Fruit fly (Drosophila melanogaster) whole organism, embryonic: Measurements from ENCODE around the gene CG13123.
A peak's percentile ranks its signal among the peaks of the same experiment; 100 is the strongest.

Experiments
- Bdp1 ChIP-seq: fragments of 200-800 bp; sonication (Bioruptor generic); optimal IDR thresholded peaks from 3 replicates; lab custom pipeline; 2016; ENCODE audit warnings: missing biosample characterization, missing genetic modification characterization
- Bgb ChIP-seq: fragments of 200-800 bp; sonication (Bioruptor generic); IDR thresholded peaks from 2 replicates; pipeline ENCODE4 v1.3.6; 2022; ENCODE audit warnings: missing biosample characterization, missing genetic modification characterization; ENCODE audit not compliant: partially characterized antibody
- CG10274 ChIP-seq: fragments of 200-800 bp; sonication (Bioruptor generic); optimal IDR thresholded peaks from 3 replicates; lab custom pipeline; 2017; ENCODE audit warnings: missing biosample characterization, mild to moderate bottlenecking, missing genetic modification characterization
- CG10366 ChIP-seq: fragments of 200-800 bp; sonication (Bioruptor generic); IDR thresholded peaks from 2 replicates; pipeline ENCODE4 v1.3.6; 2022; ENCODE audit warnings: missing biosample characterization, missing genetic modification characterization
- CG10565 ChIP-seq: fragments of 200-800 bp; sonication (Bioruptor generic); optimal IDR thresholded peaks from 3 replicates; lab custom pipeline; 2016; ENCODE audit warnings: missing biosample characterization, mild to moderate bottlenecking, missing genetic modification characterization
- CG10979 ChIP-seq: fragments of 200-800 bp; sonication (Bioruptor generic); optimal IDR thresholded peaks from 2 replicates; lab custom pipeline; 2018; ENCODE audit warnings: missing biosample characterization, mild to moderate bottlenecking, missing genetic modification characterization, moderate library complexity
- CG11398 ChIP-seq: fragments of 200-800 bp; sonication (Bioruptor generic); optimal IDR thresholded peaks from 2 replicates; lab custom pipeline; 2016; ENCODE audit warnings: missing biosample characterization, missing genetic modification characterization
- CG12104 ChIP-seq: fragments of 200-800 bp; sonication (Bioruptor generic); optimal IDR thresholded peaks from 3 replicates; lab custom pipeline; 2016; ENCODE audit warnings: missing biosample characterization, missing genetic modification characterization
- CG1233 ChIP-seq: fragments of 200-800 bp; sonication (Bioruptor generic); optimal IDR thresholded peaks from 4 replicates; lab custom pipeline; 2018; ENCODE audit warnings: missing biosample characterization, mild to moderate bottlenecking, missing genetic modification characterization
- CG14014 ChIP-seq: fragments of 200-800 bp; sonication (Bioruptor generic); IDR thresholded peaks from 2 replicates; pipeline ENCODE4 v1.3.6; 2022; ENCODE audit warnings: missing biosample characterization, missing genetic modification characterization
- CG14710 ChIP-seq: fragments of 200-800 bp; sonication (Bioruptor generic); optimal IDR thresholded peaks from 3 replicates; lab custom pipeline; 2019; ENCODE audit warnings: missing biosample characterization, mild to moderate bottlenecking, missing genetic modification characterization, moderate library complexity
- CG16815 ChIP-seq: fragments of 200-800 bp; sonication (Bioruptor generic); optimal IDR thresholded peaks from 3 replicates; lab custom pipeline; 2017; ENCODE audit warnings: missing biosample characterization, mild to moderate bottlenecking, missing genetic modification characterization
- CG17186 ChIP-seq: fragments of 200-800 bp; sonication (Bioruptor generic); optimal IDR thresholded peaks from 3 replicates; lab custom pipeline; 2017; ENCODE audit warnings: missing biosample characterization, missing genetic modification reagents, missing genetic modification characterization
- CG17829 ChIP-seq: fragments of 200-800 bp; optimal IDR thresholded peaks from 2 replicates; lab custom pipeline; 2019; ENCODE audit warnings: missing biosample characterization, mild to moderate bottlenecking, missing genetic modification characterization, moderate library complexity
- CG18599 ChIP-seq: fragments of 200-800 bp; sonication (Bioruptor generic); optimal IDR thresholded peaks from 3 replicates; lab custom pipeline; 2017; ENCODE audit warnings: missing biosample characterization, missing genetic modification characterization, mild to moderate bottlenecking, moderate library complexity, missing genetic modification reagents
- CG30020 ChIP-seq: fragments of 200-800 bp; optimal IDR thresholded peaks from 2 replicates; lab custom pipeline; 2019; ENCODE audit warnings: missing biosample characterization, mild to moderate bottlenecking, missing genetic modification characterization, moderate library complexity
- CG31224 ChIP-seq: fragments of 200-800 bp; sonication (Bioruptor generic); IDR thresholded peaks from 2 replicates; pipeline ENCODE4 v1.3.6; 2022; ENCODE audit warnings: missing biosample characterization, missing genetic modification characterization
- CG4328 ChIP-seq: fragments of 200-800 bp; sonication (Bioruptor generic); optimal IDR thresholded peaks from 3 replicates; lab custom pipeline; 2017; ENCODE audit warnings: missing biosample characterization, missing genetic modification reagents, missing genetic modification characterization
- CG4820 ChIP-seq: fragments of 200-800 bp; sonication (Bioruptor generic); optimal IDR thresholded peaks from 3 replicates; lab custom pipeline; 2016; ENCODE audit warnings: missing biosample characterization, missing genetic modification characterization
- CG6813 ChIP-seq: fragments of 200-800 bp; sonication (Bioruptor generic); optimal IDR thresholded peaks from 2 replicates; lab custom pipeline; 2017; ENCODE audit warnings: missing biosample characterization, missing genetic modification characterization, mild to moderate bottlenecking, moderate library complexity, missing genetic modification reagents
- CG8281 ChIP-seq: fragments of 200-800 bp; sonication (Bioruptor generic); optimal IDR thresholded peaks from 2 replicates; lab custom pipeline; 2018; ENCODE audit warnings: missing biosample characterization, mild to moderate bottlenecking, missing genetic modification characterization, moderate library complexity
- CG8388 ChIP-seq: fragments of 200-800 bp; sonication (Bioruptor generic); optimal IDR thresholded peaks from 2 replicates; lab custom pipeline; 2019; ENCODE audit warnings: missing biosample characterization, mild to moderate bottlenecking, missing genetic modification characterization, moderate library complexity
- CG8765 ChIP-seq: fragments of 200-800 bp; sonication (Bioruptor generic); IDR thresholded peaks from 2 replicates; pipeline ENCODE4 v1.3.6; 2022; ENCODE audit warnings: missing biosample characterization, missing genetic modification characterization
- CG9817 ChIP-seq: fragments of 200-800 bp; sonication (Bioruptor generic); optimal IDR thresholded peaks from 2 replicates; lab custom pipeline; 2018; ENCODE audit warnings: missing biosample characterization, mild to moderate bottlenecking, missing genetic modification characterization, moderate library complexity
- Dfd ChIP-seq, 2 experiments: fragments of >200 bp; optimal IDR thresholded peaks; 2 replicates each; lab custom pipeline; 2017; ENCODE audit warnings: missing biosample characterization in 2 of 2, missing genetic modification characterization in 2 of 2
- GATAe ChIP-seq: fragments of 200-800 bp; sonication (Bioruptor generic); conservative IDR thresholded peaks from 2 replicates; pipeline ENCODE4 v1.3.6; 2022; ENCODE audit warnings: missing biosample characterization, missing genetic modification characterization
- Hey ChIP-seq: fragments of 200-800 bp; sonication (Bioruptor generic); optimal IDR thresholded peaks from 3 replicates; lab custom pipeline; 2018; ENCODE audit warnings: missing biosample characterization, mild to moderate bottlenecking, missing genetic modification characterization
- Hsf ChIP-seq: fragments of 200-800 bp; sonication (Bioruptor generic); optimal IDR thresholded peaks from 3 replicates; lab custom pipeline; 2016; ENCODE audit warnings: missing biosample characterization, missing genetic modification characterization
- Jarid2 ChIP-seq: fragments of 200-800 bp; sonication (Bioruptor generic); optimal IDR thresholded peaks from 3 replicates; lab custom pipeline; 2017; ENCODE audit warnings: mild to moderate bottlenecking, missing biosample characterization, missing genetic modification reagents, missing genetic modification characterization
- Lpt ChIP-seq: fragments of >200 bp; optimal IDR thresholded peaks from 2 replicates; lab custom pipeline; 2018; ENCODE audit warnings: missing biosample characterization, missing genetic modification characterization
- NC2α ChIP-seq: fragments of 200-800 bp; sonication (Bioruptor generic); optimal IDR thresholded peaks from 2 replicates; lab custom pipeline; 2016; ENCODE audit warnings: missing biosample characterization, missing genetic modification characterization
- NK7.1 ChIP-seq: fragments of 200-800 bp; sonication (Bioruptor generic); optimal IDR thresholded peaks from 3 replicates; lab custom pipeline; 2016; ENCODE audit warnings: missing biosample characterization, missing genetic modification characterization
- Nf-YA ChIP-seq: fragments of 200-800 bp; sonication (Bioruptor generic); IDR thresholded peaks from 2 replicates; pipeline ENCODE4 v1.3.6; 2022; ENCODE audit warnings: missing biosample characterization, missing genetic modification characterization
- Oaz ChIP-seq: fragments of 200-800 bp; sonication (Bioruptor generic); IDR thresholded peaks from 2 replicates; pipeline ENCODE4 v1.3.6; 2022; ENCODE audit warnings: missing biosample characterization, missing genetic modification characterization
- Sin3A ChIP-seq: fragments of >200 bp; optimal IDR thresholded peaks from 2 replicates; lab custom pipeline; 2018
- bigmax ChIP-seq: fragments of 200-800 bp; sonication (Bioruptor generic); optimal IDR thresholded peaks from 2 replicates; lab custom pipeline; 2018; ENCODE audit warnings: missing biosample characterization, mild to moderate bottlenecking, missing genetic modification characterization
- chif ChIP-seq, 2 experiments: fragments of 200-800 bp; sonication (Bioruptor generic); optimal IDR thresholded peaks; 3 replicates each; lab custom pipeline; 2016; ENCODE audit warnings: missing biosample characterization in 2 of 2, missing genetic modification characterization in 2 of 2
- chm ChIP-seq: fragments of 200-800 bp; sonication (Bioruptor generic); IDR thresholded peaks from 2 replicates; pipeline ENCODE4 v1.3.6; 2022; ENCODE audit warnings: missing biosample characterization, missing genetic modification characterization
- crol ChIP-seq: fragments of 200-800 bp; sonication (Bioruptor generic); IDR thresholded peaks from 2 replicates; pipeline ENCODE4 v1.3.6; 2022; ENCODE audit warnings: missing biosample characterization, missing genetic modification characterization
- dimm ChIP-seq: fragments of 200-800 bp; sonication (Bioruptor generic); IDR thresholded peaks from 2 replicates; pipeline ENCODE4 v1.3.6; 2022; ENCODE audit warnings: missing biosample characterization, missing genetic modification characterization
- lbe ChIP-seq: fragments of 200-800 bp; sonication (Bioruptor generic); optimal IDR thresholded peaks from 2 replicates; lab custom pipeline; 2016; ENCODE audit warnings: missing biosample characterization, mild to moderate bottlenecking, missing genetic modification characterization
- lov ChIP-seq, 2 experiments: fragments of 200-800 bp in 1 of 2; fragments of >200 bp in 1 of 2; sonication (Bioruptor generic) in 1 of 2; IDR thresholded peaks in 1 of 2; optimal IDR thresholded peaks in 1 of 2; 2 replicates in 1 of 2; 3 replicates in 1 of 2; pipeline versions ENCODE4 v1.3.6 to Lab custom; 2017 to 2022; ENCODE audit warnings: missing biosample characterization in 1 of 2, missing genetic modification characterization in 1 of 2
- pho ChIP-seq: fragments of 200-800 bp; sonication (Bioruptor generic); optimal IDR thresholded peaks from 2 replicates; lab custom pipeline; 2016; ENCODE audit warnings: missing biosample characterization, missing genetic modification characterization
- phol ChIP-seq: fragments of 200-800 bp; sonication (Bioruptor generic); optimal IDR thresholded peaks from 3 replicates; lab custom pipeline; 2018; ENCODE audit warnings: missing biosample characterization, mild to moderate bottlenecking, missing genetic modification characterization, moderate library complexity
- pum ChIP-seq: fragments of 200-800 bp; sonication (Bioruptor generic); optimal IDR thresholded peaks from 2 replicates; lab custom pipeline; 2016; ENCODE audit warnings: missing biosample characterization, missing genetic modification characterization
- stc ChIP-seq: fragments of 200-800 bp; sonication (Bioruptor generic); IDR thresholded peaks from 2 replicates; pipeline ENCODE4 v1.3.6; 2022; ENCODE audit warnings: missing biosample characterization, missing genetic modification characterization
- tll ChIP-seq, 2 experiments: fragments of 200-800 bp in 1 of 2; fragments of >200 bp in 1 of 2; sonication (Bioruptor generic) in 1 of 2; optimal IDR thresholded peaks; 2 replicates each; lab custom pipeline; 2017 to 2019; ENCODE audit warnings: missing biosample characterization in 2 of 2, missing genetic modification characterization in 2 of 2, mild to moderate bottlenecking in 1 of 2, moderate library complexity in 1 of 2
- ttk ChIP-seq: fragments of 200-800 bp; sonication (Bioruptor generic); IDR thresholded peaks from 2 replicates; pipeline ENCODE4 v2.1.2; 2022; ENCODE audit warnings: missing biosample characterization, missing genetic modification characterization
- wdn ChIP-seq: fragments of 200-800 bp; sonication (Bioruptor generic); IDR thresholded peaks from 2 replicates; pipeline ENCODE4 v1.3.6; 2022; ENCODE audit warnings: missing biosample characterization, missing genetic modification characterization
- zen2 ChIP-seq: fragments of 200-800 bp; sonication (Bioruptor generic); IDR thresholded peaks from 3 replicates; pipeline ENCODE4 v1.3.6; 2022; ENCODE audit warnings: missing biosample characterization, missing genetic modification characterization; ENCODE audit not compliant: partially characterized antibody
- zfh1 ChIP-seq: fragments of 200-800 bp; sonication (Bioruptor generic); IDR thresholded peaks from 3 replicates; pipeline ENCODE4 v1.3.6; 2022; ENCODE audit warnings: missing biosample characterization, missing genetic modification characterization

Gene CG13123

dm6 chr2L:9758856-9759255 is 34.1 kb downstream of the CG13123 start (continued):
- TF ChIP-seq CG10565 (GFP tag; lab: Kevin White, UChicago) (no peak), CG30020 (peak; percentile 43), Oaz (GFP tag; lab: Robert Waterston, UW) (no peak), stc (peak; percentile 5; the same call in 1 of the 2 replicates), CG4328 (GFP tag; lab: Kevin White, UChicago) (peak; percentile 11), CG6813 (GFP tag; lab: Kevin White, UChicago) (peak; percentile 11), bigmax (GFP tag; lab: Kevin White, UChicago) (no peak), CG8765 (GFP tag; lab: Robert Waterston, UW) (peak; percentile 81), CG8388 (GFP tag; lab: Kevin White, UChicago) (no peak), CG4820 (GFP tag; lab: Kevin White, UChicago) (no peak), lov (optimal IDR thresholded peaks at IDR 0.05; lab: Kevin White, UChicago) (no peak), lov (GFP tag; IDR thresholded peaks at IDR 0.05; lab: Robert Waterston, UW) (peak; percentile 30; the same call in 1 of the 3 replicates), pum (GFP tag; lab: Kevin White, UChicago) (peak; percentile 18), chif (GFP tag; optimal IDR thresholded peaks at IDR 0.05; lab: Kevin White, UChicago) (peak in 1 of 2 experiments; percentile 23), chm (GFP tag; lab: Robert Waterston, UW) (peak; percentile 82), CG12104 (GFP tag; lab: Kevin White, UChicago) (no peak), Dfd (GFP tag; optimal IDR thresholded peaks at IDR 0.05; lab: Kevin White, UChicago) (no peak), CG31224 (GFP tag; lab: Robert Waterston, UW) (peak; percentile 51), CG14014 (GFP tag; lab: Robert Waterston, UW) (peak; percentile 62), CG10979 (tag; lab: Kevin White, UChicago) (peak; percentile 39), Lpt (GFP tag; lab: Kevin White, UChicago) (no peak), pho (GFP tag; lab: Kevin White, UChicago) (peak; percentile 67), CG10274 (GFP tag; lab: Kevin White, UChicago) (no peak), CG17186 (GFP tag; lab: Kevin White, UChicago) (peak; percentile 51), NK7.1 (GFP tag; lab: Kevin White, UChicago) (no peak), zen2 (peak; percentile 88), Nf-YA (GFP tag; lab: Robert Waterston, UW) (peak; percentile 54; the same call in 1 of the 2 replicates), lbe (GFP tag; lab: Kevin White, UChicago) (peak; percentile 25), CG1233 (peak; percentile 50), CG16815 (GFP tag; lab: Kevin White, UChicago) (peak; percentile 4), GATAe (GFP tag; lab: Robert Waterston, UW) (peak; percentile 54; the same call in 1 of the 2 replicates), CG17829 (peak; percentile 69), CG8281 (tag; lab: Kevin White, UChicago) (no peak), ttk (GFP tag; lab: Robert Waterston, UW) (peak; percentile 64), phol (tag; lab: Kevin White, UChicago) (peak; percentile 40), CG14710 (tag; lab: Kevin White, UChicago) (peak; percentile 53), CG18599 (GFP tag; lab: Kevin White, UChicago) (peak; percentile 58), Sin3A (lab: Kevin White, UChicago) (no peak), wdn (GFP tag; lab: Robert Waterston, UW) (peak; percentile 69), CG10366 (GFP tag; lab: Robert Waterston, UW) (peak; percentile 76), dimm (GFP tag; lab: Robert Waterston, UW) (no peak), zfh1 (GFP tag; lab: Robert Waterston, UW) (peak; percentile 79), CG9817 (peak; percentile 59), Hey (tag; lab: Kevin White, UChicago) (peak; percentile 37), crol (GFP tag; lab: Robert Waterston, UW) (peak; percentile 99), Bgb (GFP tag; lab: Robert Waterston, UW) (peak; percentile 96), CG11398 (GFP tag; lab: Kevin White, UChicago) (no peak), Jarid2 (GFP tag; lab: Kevin White, UChicago) (no peak), Hsf (peak; percentile 40), Bdp1 (GFP tag; lab: Kevin White, UChicago) (peak; percentile 54), tll (GFP tag; optimal IDR thresholded peaks at IDR 0.05; lab: Kevin White, UChicago) (no peak), NC2α (GFP tag; lab: Kevin White, UChicago) (no peak)
